Fruit fly (Drosophila melanogaster): Measurements from ENCODE around the gene Trissin.

Gene Trissin

dm6 chr3R:15475973-15476692 is 9.1 kb downstream of the Trissin start, which contains the start of gene AdamTS-A (continued):
- TF ChIP-seq CG1647 (GFP tag; optimal IDR thresholded peaks at IDR 0.05) (no peak), CG17829 (tag; optimal IDR thresholded peaks at IDR 0.05) (no peak), sob (GFP tag; IDR thresholded peaks at IDR 0.05) (0 out of 2 replicates have a peak, but pooled peaks have one; percentile 20), CG17568 (GFP tag; optimal IDR thresholded peaks at IDR 0.05) (no peak), trh (GFP tag; optimal IDR thresholded peaks at IDR 0.05) (no peak), gsb (GFP tag; IDR thresholded peaks at IDR 0.05) (no peak), knrl (GFP tag; IDR thresholded peaks at IDR 0.05; ENCODE audit: partially characterized antibody) (no peak), ttk (GFP tag; IDR thresholded peaks at IDR 0.05) (no peak), CG13296 (GFP tag; optimal IDR thresholded peaks at IDR 0.05) (no peak), Dip3 (GFP tag; optimal IDR thresholded peaks at IDR 0.05) (no peak), CG4730 (GFP tag; IDR thresholded peaks at IDR 0.05) (no peak), cg (GFP tag; optimal IDR thresholded peaks at IDR 0.05) (peak; percentile 0), CG3163 (GFP tag; optimal IDR thresholded peaks at IDR 0.05) (peak; percentile 87), CG5180 (GFP tag; optimal IDR thresholded peaks at IDR 0.05) (peak; percentile 83), CG13775 (GFP tag; optimal IDR thresholded peaks at IDR 0.05) (no peak), zen2 (GFP tag; IDR thresholded peaks at IDR 0.05; ENCODE audit: partially characterized antibody) (0 out of 3 replicates have a peak, but pooled peaks have one; percentile 18), CG14441 (GFP tag; IDR thresholded peaks at IDR 0.05) (no peak), Scr (GFP tag; IDR thresholded peaks at IDR 0.05; ENCODE audit: partially characterized antibody) (peak; percentile 22; the same call in 1 of the 2 replicates), CG32532 (GFP tag; IDR thresholded peaks at IDR 0.05) (peak; percentile 18; the same call in 1 of the 2 replicates), Rfx (GFP tag; IDR thresholded peaks at IDR 0.05) (peak; percentile 16; the same call in 1 of the 2 replicates), pita (GFP tag; optimal IDR thresholded peaks at IDR 0.05) (no peak), CG16815 (GFP tag; optimal IDR thresholded peaks at IDR 0.05) (no peak), Mad (GFP tag; optimal IDR thresholded peaks at IDR 0.05) (no peak), Lpt (GFP tag; optimal IDR thresholded peaks at IDR 0.05) (no peak), CG10543 (GFP tag; optimal IDR thresholded peaks at IDR 0.05) (peak; percentile 75), jigr1 (GFP tag; IDR thresholded peaks at IDR 0.05) (no peak), Dll (GFP tag; IDR thresholded peaks at IDR 0.05; ENCODE audit: partially characterized antibody) (0 out of 4 replicates have a peak, but pooled peaks have one; percentile 24), chm (GFP tag; IDR thresholded peaks at IDR 0.05) (peak; percentile 51; the same call in 1 of the 2 replicates), gfzf (GFP tag; optimal IDR thresholded peaks at IDR 0.05) (no peak), her (GFP tag; optimal IDR thresholded peaks at IDR 0.05) (no peak)

dm6 chr3R:15474820-15475219 is 10.4 kb downstream of the Trissin start:
- TF ChIP-seq sens (GFP tag) (peak; percentile 51), CG9437 (GFP tag; optimal IDR thresholded peaks at IDR 0.05) (no peak), CG10209 (GFP tag; optimal IDR thresholded peaks at IDR 0.05) (no peak), CG10979 (tag; optimal IDR thresholded peaks at IDR 0.05) (no peak), Vsx1 (GFP tag; optimal IDR thresholded peaks at IDR 0.05) (no peak), mld (GFP tag; IDR thresholded peaks at IDR 0.05; ENCODE audit: partially characterized antibody) (no peak), CG3726 (GFP tag; IDR thresholded peaks at IDR 0.05) (no peak), ranshi (GFP tag; IDR thresholded peaks at IDR 0.05) (0 out of 2 replicates have a peak, but pooled peaks have one; percentile 8), Fer3 (tag; optimal IDR thresholded peaks at IDR 0.05) (no peak), Dref (GFP tag; IDR thresholded peaks at IDR 0.05) (no peak), tll (GFP tag; optimal IDR thresholded peaks at IDR 0.05) (no peak), Dbx (GFP tag; IDR thresholded peaks at IDR 0.05) (0 out of 3 replicates have a peak, but pooled peaks have one; percentile 10), ERR (GFP tag; optimal IDR thresholded peaks at IDR 0.05) (no peak), fd102C (GFP tag; optimal IDR thresholded peaks at IDR 0.05) (no peak), Med (GFP tag) (peak; percentile 56), Awh (GFP tag; IDR thresholded peaks at IDR 0.05) (no peak), Dll (GFP tag; IDR thresholded peaks at IDR 0.05; ENCODE audit: partially characterized antibody) (no peak), NfI (GFP tag; optimal IDR thresholded peaks at IDR 0.05) (no peak), repo (GFP tag; optimal IDR thresholded peaks at IDR 0.05) (no peak), MESR4 (GFP tag; optimal IDR thresholded peaks at IDR 0.05) (no peak), CG11696 (GFP tag; IDR thresholded peaks at IDR 0.05) (no peak)
